Fruit fly (Drosophila melanogaster): Measurements from ENCODE around the gene CG42505.

Gene CG42505

DNA sequence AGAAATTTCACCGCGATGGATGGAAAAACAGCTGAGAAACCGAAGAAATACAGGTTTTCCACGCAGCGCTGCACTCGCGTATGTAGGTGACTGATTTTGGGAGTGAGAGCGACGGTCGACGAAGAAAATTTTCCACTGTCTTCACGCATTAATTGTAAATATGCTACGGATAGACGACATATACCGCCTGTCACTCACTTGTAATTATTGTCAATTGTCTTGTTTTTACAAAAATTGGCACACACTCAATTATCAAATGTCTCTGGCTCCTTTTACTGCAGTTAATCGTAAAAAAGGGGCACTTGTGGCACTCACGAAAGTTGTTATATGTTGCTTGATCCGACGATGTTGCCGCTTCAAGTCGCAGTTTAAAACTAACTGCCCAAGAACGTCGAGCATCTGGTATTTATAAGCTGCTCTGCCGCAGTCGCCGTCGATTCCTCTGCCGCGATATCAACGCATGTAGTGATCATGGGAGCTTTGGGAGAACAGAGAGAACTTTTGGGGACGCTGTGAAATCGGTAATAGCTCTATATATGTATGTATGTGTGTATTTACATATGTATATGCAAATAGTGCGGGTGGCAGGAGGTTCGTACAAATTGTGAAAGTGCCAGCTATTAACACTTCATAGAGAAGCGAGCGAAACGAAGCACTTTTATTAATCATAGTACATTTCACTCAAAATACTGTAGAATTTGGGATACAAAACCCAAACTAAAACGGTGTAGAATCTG lies 38.5 kb downstream of the CG42505 start, which contains the start of gene mfas (continued):
- TF ChIP-seq ash1 (GFP tag; optimal IDR thresholded peaks at IDR 0.05): no peak
- no peak for TF ChIP-seq en (GFP tag; optimal IDR thresholded peaks at IDR 0.05)
- no peak for TF ChIP-seq Gug (GFP tag; IDR thresholded peaks at IDR 0.05)
- TF ChIP-seq btn (GFP tag; optimal IDR thresholded peaks at IDR 0.05): no peak
- no peak for TF ChIP-seq esg (GFP tag; conservative IDR thresholded peaks at IDR 0.05)
- no peak for TF ChIP-seq CG4282 (GFP tag; optimal IDR thresholded peaks at IDR 0.05)
- no peak for TF ChIP-seq shn (GFP tag; optimal IDR thresholded peaks at IDR 0.05)
- TF ChIP-seq CG15269 (tag; optimal IDR thresholded peaks at IDR 0.05): no peak
- no peak for TF ChIP-seq schlank (tag; optimal IDR thresholded peaks at IDR 0.05)
- TF ChIP-seq Hr78 (GFP tag; optimal IDR thresholded peaks at IDR 0.05): no peak
- no peak for TF ChIP-seq CG9876 (GFP tag; optimal IDR thresholded peaks at IDR 0.05)
- peak; percentile 66 for TF ChIP-seq sens (GFP tag)
- no peak for TF ChIP-seq CG15011 (GFP tag; optimal IDR thresholded peaks at IDR 0.05)
- TF ChIP-seq Chrac-16 (GFP tag; optimal IDR thresholded peaks at IDR 0.05): no peak
- no peak for TF ChIP-seq Ptx1 (GFP tag; IDR thresholded peaks at IDR 0.05)
- 0 out of 4 replicates have a peak, but pooled peaks have one; percentile 10 for TF ChIP-seq Dll (GFP tag; IDR thresholded peaks at IDR 0.05; ENCODE audit: partially characterized antibody)
- TF ChIP-seq org-1 (GFP tag; optimal IDR thresholded peaks at IDR 0.05): no peak
- no peak; the same call in 1 of the 2 replicates for TF ChIP-seq amos (GFP tag; IDR thresholded peaks at IDR 0.05; ENCODE audit: partially characterized antibody)
- TF ChIP-seq CG10979 (tag; optimal IDR thresholded peaks at IDR 0.05): no peak
- peak; percentile 19; the same call in 1 of the 2 replicates for TF ChIP-seq CG1024 (GFP tag; IDR thresholded peaks at IDR 0.05)
- no peak for TF ChIP-seq CoRest (tag; optimal IDR thresholded peaks at IDR 0.05)
- TF ChIP-seq CG15601 (tag; optimal IDR thresholded peaks at IDR 0.05): peak; percentile 43
- no peak for TF ChIP-seq Hr3 (GFP tag; optimal IDR thresholded peaks at IDR 0.05)
- no peak for TF ChIP-seq BEAF-32 (GFP tag; optimal IDR thresholded peaks at IDR 0.05)
- no peak for TF ChIP-seq CG6683 (GFP tag; optimal IDR thresholded peaks at IDR 0.05)
- TF ChIP-seq Atf3 (GFP tag; optimal IDR thresholded peaks at IDR 0.05): no peak
- TF ChIP-seq z (GFP tag; IDR thresholded peaks at IDR 0.05): no peak
- TF ChIP-seq fru (optimal IDR thresholded peaks at IDR 0.05): no peak
- no peak for TF ChIP-seq exex (tag; optimal IDR thresholded peaks at IDR 0.05)
- TF ChIP-seq ro (GFP tag; IDR thresholded peaks at IDR 0.05): no peak
- no peak for TF ChIP-seq cad (GFP tag; optimal IDR thresholded peaks at IDR 0.05)
- no peak for TF ChIP-seq Mrtf (GFP tag; IDR thresholded peaks at IDR 0.05)
- TF ChIP-seq Nf-YB (GFP tag; optimal IDR thresholded peaks at IDR 0.05): no peak
- TF ChIP-seq CG8944 (GFP tag; optimal IDR thresholded peaks at IDR 0.05): no peak
- TF ChIP-seq Side (GFP tag; optimal IDR thresholded peaks at IDR 0.05): peak; percentile 19

DNA sequence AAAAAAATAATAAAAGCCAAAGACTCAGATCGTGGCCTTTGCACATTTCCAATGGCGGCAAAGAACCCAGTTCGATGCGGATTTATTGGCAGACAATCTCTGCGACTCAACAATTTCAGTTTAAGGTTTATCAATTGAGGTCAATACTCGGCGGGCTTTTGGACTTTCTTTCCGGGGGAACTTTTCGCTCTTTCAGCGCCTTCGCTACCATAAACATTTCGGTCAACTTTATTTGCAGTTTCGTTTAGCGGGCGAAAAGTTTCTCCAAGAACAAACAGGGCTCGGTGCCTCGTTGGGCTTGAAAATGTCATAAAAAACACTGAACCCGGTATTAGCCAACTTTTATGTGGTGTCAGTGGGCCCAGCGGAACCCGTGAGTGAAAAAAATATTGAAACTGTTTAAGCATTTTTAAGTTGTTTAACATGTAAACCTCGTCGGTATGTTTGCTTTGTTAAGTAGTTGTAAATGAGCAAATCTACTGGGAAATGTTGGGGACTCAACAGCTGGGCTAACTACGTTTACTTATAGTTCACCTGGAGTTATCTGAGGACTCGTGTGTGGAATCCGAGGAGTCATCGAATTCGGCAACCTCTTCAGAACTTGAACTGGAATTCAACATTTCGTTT lies 39.9 kb downstream of the CG42505 start:
- TF ChIP-seq usp (GFP tag; optimal IDR thresholded peaks at IDR 0.05): no peak
- no peak for TF ChIP-seq CG12219 (GFP tag; optimal IDR thresholded peaks at IDR 0.05)
- no peak for TF ChIP-seq her (GFP tag; optimal IDR thresholded peaks at IDR 0.05)
- TF ChIP-seq ssp (GFP tag; IDR thresholded peaks at IDR 0.05): no peak
- no peak for TF ChIP-seq CG18476 (GFP tag; optimal IDR thresholded peaks at IDR 0.05)
- TF ChIP-seq ftz-f1 (GFP tag; optimal IDR thresholded peaks at IDR 0.05): no peak
- TF ChIP-seq fd3F (GFP tag; optimal IDR thresholded peaks at IDR 0.05): no peak
- no peak for TF ChIP-seq tin (GFP tag; optimal IDR thresholded peaks at IDR 0.05)
- TF ChIP-seq pb (GFP tag; optimal IDR thresholded peaks at IDR 0.05): no peak
- TF ChIP-seq Hsf (GFP tag; optimal IDR thresholded peaks at IDR 0.05): no peak
- no peak for TF ChIP-seq CG1602 (GFP tag; optimal IDR thresholded peaks at IDR 0.05)
- TF ChIP-seq Mad (GFP tag; optimal IDR thresholded peaks at IDR 0.05): no peak
- TF ChIP-seq Gsc (GFP tag; IDR thresholded peaks at IDR 0.05): no peak
- TF ChIP-seq CG14710 (tag; optimal IDR thresholded peaks at IDR 0.05): no peak
- no peak for TF ChIP-seq Sry-δ (GFP tag; optimal IDR thresholded peaks at IDR 0.05)
- TF ChIP-seq Fer1 (GFP tag; optimal IDR thresholded peaks at IDR 0.05): no peak
- no peak for TF ChIP-seq CG8290 (GFP tag; optimal IDR thresholded peaks at IDR 0.05)
- no peak for TF ChIP-seq CG8290 (tag; optimal IDR thresholded peaks at IDR 0.05)

All from whole organism, embryonic.